Worm (Caenorhabditis elegans): ENCODE measurements around the gene F23H12.5.

DNA sequence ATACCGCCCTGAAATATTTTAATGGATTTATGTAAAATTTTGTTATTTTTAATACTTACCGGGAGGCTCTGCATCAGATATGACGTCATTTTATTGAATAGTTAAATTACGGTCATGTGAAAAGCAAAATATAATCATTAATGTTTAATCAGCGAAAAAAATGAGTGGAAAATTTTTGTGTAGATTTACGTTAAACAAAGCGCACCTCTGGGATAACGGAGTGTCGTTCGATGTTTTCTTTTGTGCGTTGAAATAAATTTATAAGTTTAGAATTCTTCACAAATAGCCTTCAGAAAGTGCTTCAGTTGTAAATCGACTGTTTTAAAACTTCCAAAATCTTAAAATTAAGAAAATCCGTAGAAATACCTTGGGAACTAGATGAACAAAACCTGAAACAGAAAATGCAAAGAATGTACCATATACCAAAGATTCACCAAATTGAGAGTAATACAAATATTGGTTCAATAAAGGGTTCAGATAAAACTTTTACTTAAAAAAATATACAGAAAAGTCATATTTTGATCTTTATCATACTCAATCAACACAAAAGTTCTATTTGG lies 42.3 kb downstream of the F23H12.5 start, which contains the start of the genes K01D12.20 and miga-1:
- TF ChIP-seq W03F9.2 (tag; optimal IDR thresholded peaks at IDR 0.05) (no peak), him-1 (tag; optimal IDR thresholded peaks at IDR 0.05) (no peak)

Measured in whole organism, L4/young adult.